Worm (Caenorhabditis elegans) whole organism, L1 larva: ENCODE measurements around the gene D1046.18.
A peak's percentile ranks its signal among the peaks of the same experiment; 100 is the strongest.

ENCODE experiments used
- C04F5.9 ChIP-seq: sonication (generic microtip); optimal IDR thresholded peaks from 2 replicates; lab custom pipeline; 2016; ENCODE audit warnings: missing genetic modification characterization, missing compliant biosample characterization
- aha-1 ChIP-seq: fragments of 150-350 bp; optimal IDR thresholded peaks from 2 replicates; lab custom pipeline; 2014; ENCODE audit warnings: missing biosample characterization, missing genetic modification characterization
- alr-1 ChIP-seq: fragments of 200-800 bp; sonication (Bioruptor generic); optimal IDR thresholded peaks from 2 replicates; lab custom pipeline; 2018; ENCODE audit warnings: borderline replicate concordance, mild to moderate bottlenecking, missing genetic modification characterization, missing compliant biosample characterization
- aly-2 ChIP-seq: fragments of 150-350 bp; optimal IDR thresholded peaks from 2 replicates; lab custom pipeline; 2014; ENCODE audit warnings: missing biosample characterization, missing genetic modification characterization
- ama-1 ChIP-seq: fragments of 150-350 bp; optimal IDR thresholded peaks from 2 replicates; lab custom pipeline; 2014
- blmp-1 ChIP-seq: fragments of 150-350 bp; optimal IDR thresholded peaks from 2 replicates; lab custom pipeline; 2014; ENCODE audit warnings: missing biosample characterization, missing genetic modification characterization
- ceh-8 ChIP-seq: fragments of 200-800 bp; sonication (Bioruptor generic); optimal IDR thresholded peaks from 2 replicates; lab custom pipeline; 2018; ENCODE audit warnings: mild to moderate bottlenecking, missing genetic modification characterization, moderate library complexity, missing compliant biosample characterization
- ceh-82 ChIP-seq, 3 experiments: fragments of 150-350 bp in 1 of 3; sonication (generic microtip) in 2 of 3; optimal IDR thresholded peaks; 2 replicates each; lab custom pipeline; 2014 to 2017; ENCODE audit warnings: missing biosample characterization in 3 of 3, missing genetic modification characterization in 3 of 3
- ces-1 ChIP-seq: fragments of 150-350 bp; optimal IDR thresholded peaks from 2 replicates; lab custom pipeline; 2014; ENCODE audit warnings: missing biosample characterization, missing genetic modification reagents, missing genetic modification characterization
- dpl-1 ChIP-seq, 3 experiments: fragments of 150-350 bp in 2 of 3; sonication (generic microtip) in 1 of 3; optimal IDR thresholded peaks; 2 replicates each; lab custom pipeline; 2014 to 2017; ENCODE audit warnings: missing biosample characterization in 3 of 3, missing genetic modification characterization in 3 of 3, missing genetic modification reagents in 3 of 3
- dsc-1 ChIP-seq: sonication (generic microtip); optimal IDR thresholded peaks from 2 replicates; lab custom pipeline; 2016; ENCODE audit warnings: mild to moderate bottlenecking, missing genetic modification characterization, missing compliant biosample characterization
- egl-27 ChIP-seq, 2 experiments: fragments of 150-350 bp in 1 of 2; sonication (generic microtip); optimal IDR thresholded peaks; 3 replicates each; lab custom pipeline; 2017 to 2018; ENCODE audit warnings: missing biosample characterization in 2 of 2, missing genetic modification characterization in 2 of 2, missing genetic modification reagents in 2 of 2
- elt-2 ChIP-seq: sonication (generic microtip); optimal IDR thresholded peaks from 2 replicates; lab custom pipeline; 2016; ENCODE audit warnings: missing genetic modification characterization, mild to moderate bottlenecking, inconsistent platforms, missing compliant biosample characterization, missing genetic modification reagents
- elt-3 ChIP-seq, 6 experiments: fragments of 150-350 bp in 1 of 6; sonication (generic microtip); optimal IDR thresholded peaks; 2 replicates each; lab custom pipeline; 2017 to 2018; ENCODE audit warnings: missing biosample characterization in 6 of 6, missing genetic modification characterization in 6 of 6, inconsistent platforms in 1 of 6
- ets-5 ChIP-seq: fragments of 200-800 bp; sonication (Bioruptor generic); IDR thresholded peaks from 2 replicates; pipeline ENCODE4 v1.3.6; 2022; ENCODE audit warnings: missing genetic modification characterization, missing compliant biosample characterization
- fkh-10 ChIP-seq: sonication (generic microtip); optimal IDR thresholded peaks from 2 replicates; lab custom pipeline; 2017; ENCODE audit warnings: missing biosample characterization, missing genetic modification reagents, missing genetic modification characterization
- fkh-4 ChIP-seq: sonication (generic microtip); optimal IDR thresholded peaks from 2 replicates; lab custom pipeline; 2016; ENCODE audit warnings: missing compliant biosample characterization, missing genetic modification characterization, borderline replicate concordance
- fkh-8 ChIP-seq: sonication (generic microtip); optimal IDR thresholded peaks from 2 replicates; lab custom pipeline; 2016; ENCODE audit warnings: mild to moderate bottlenecking, missing genetic modification characterization, missing compliant biosample characterization
- fos-1 ChIP-seq: fragments of 150-350 bp; optimal IDR thresholded peaks from 2 replicates; lab custom pipeline; 2014; ENCODE audit warnings: missing biosample characterization, missing genetic modification characterization
- grh-1 ChIP-seq: fragments of 200-800 bp; sonication (Bioruptor generic); IDR thresholded peaks from 2 replicates; pipeline ENCODE4 v1.3.6; 2022; ENCODE audit warnings: missing genetic modification reagents, missing genetic modification characterization, missing compliant biosample characterization
- hlh-17 ChIP-seq: fragments of 200-800 bp; sonication (Bioruptor generic); optimal IDR thresholded peaks from 2 replicates; lab custom pipeline; 2018; ENCODE audit warnings: missing genetic modification characterization, mild to moderate bottlenecking, missing compliant biosample characterization, moderate library complexity, borderline replicate concordance
- hlh-4 ChIP-seq: sonication (generic microtip); optimal IDR thresholded peaks from 2 replicates; lab custom pipeline; 2016; ENCODE audit warnings: mild to moderate bottlenecking, missing genetic modification characterization, missing compliant biosample characterization
- irx-1 ChIP-seq: sonication (generic microtip); optimal IDR thresholded peaks from 2 replicates; lab custom pipeline; 2016; ENCODE audit warnings: missing genetic modification characterization, missing compliant biosample characterization
- jun-1 ChIP-seq: fragments of 150-350 bp; optimal IDR thresholded peaks from 2 replicates; lab custom pipeline; 2014; ENCODE audit warnings: missing biosample characterization, missing genetic modification reagents, missing genetic modification characterization
- lin-14 ChIP-seq: fragments of 200-800 bp; sonication (Bioruptor generic); optimal IDR thresholded peaks from 2 replicates; lab custom pipeline; 2018; ENCODE audit warnings: mild to moderate bottlenecking, missing genetic modification characterization, moderate library complexity, missing compliant biosample characterization
- lin-35 ChIP-seq, 2 experiments: fragments of 150-350 bp; optimal IDR thresholded peaks; 2 replicates each; lab custom pipeline; 2014; ENCODE audit warnings: missing biosample characterization in 2 of 2, missing genetic modification characterization in 2 of 2, missing genetic modification reagents in 2 of 2
- lsy-2 ChIP-seq, 2 experiments: fragments of 150-350 bp; optimal IDR thresholded peaks; 2 replicates each; lab custom pipeline; 2014; ENCODE audit warnings: missing biosample characterization in 2 of 2, missing genetic modification characterization in 2 of 2
- mab-9 ChIP-seq: fragments of 200-800 bp; sonication (Bioruptor generic); IDR thresholded peaks from 2 replicates; pipeline ENCODE4 v1.3.6; 2022; ENCODE audit warnings: missing genetic modification reagents, missing genetic modification characterization, missing compliant biosample characterization
- mdl-1 ChIP-seq, 2 experiments: fragments of 150-350 bp; optimal IDR thresholded peaks; 2 replicates each; lab custom pipeline; 2014 to 2017; ENCODE audit warnings: missing biosample characterization in 2 of 2, missing genetic modification characterization in 2 of 2, inconsistent platforms in 1 of 2
- mef-2 ChIP-seq: fragments of 150-350 bp; optimal IDR thresholded peaks from 2 replicates; lab custom pipeline; 2014; ENCODE audit warnings: missing biosample characterization, missing genetic modification characterization
- nhr-11 ChIP-seq: fragments of 150-350 bp; optimal IDR thresholded peaks from 2 replicates; lab custom pipeline; 2014; ENCODE audit warnings: missing biosample characterization, missing genetic modification characterization
- nhr-12 ChIP-seq: sonication (generic microtip); optimal IDR thresholded peaks from 2 replicates; lab custom pipeline; 2017; ENCODE audit warnings: missing biosample characterization, missing genetic modification characterization
- nhr-19 ChIP-seq: fragments of 200-800 bp; sonication (Bioruptor generic); conservative IDR thresholded peaks from 2 replicates; pipeline ENCODE4 v1.3.6; 2022; ENCODE audit warnings: missing genetic modification characterization, missing compliant biosample characterization
- nhr-20 ChIP-seq: sonication (generic microtip); optimal IDR thresholded peaks from 2 replicates; lab custom pipeline; 2016; ENCODE audit warnings: mild to moderate bottlenecking, missing genetic modification characterization, missing compliant biosample characterization
- nhr-237 ChIP-seq: fragments of 150-350 bp; optimal IDR thresholded peaks from 2 replicates; lab custom pipeline; 2014; ENCODE audit warnings: missing biosample characterization, missing genetic modification characterization
- nhr-71 ChIP-seq: sonication (generic microtip); optimal IDR thresholded peaks from 2 replicates; lab custom pipeline; 2016; ENCODE audit warnings: mild to moderate bottlenecking, missing genetic modification characterization, moderate library complexity, missing compliant biosample characterization
- nhr-76 ChIP-seq: sonication (generic microtip); optimal IDR thresholded peaks from 2 replicates; lab custom pipeline; 2017; ENCODE audit warnings: missing biosample characterization, missing genetic modification characterization
- nhr-77 ChIP-seq: fragments of 150-350 bp; optimal IDR thresholded peaks from 2 replicates; lab custom pipeline; 2014; ENCODE audit warnings: missing biosample characterization, missing genetic modification characterization
- nhr-84 ChIP-seq: sonication (generic microtip); optimal IDR thresholded peaks from 2 replicates; lab custom pipeline; 2017; ENCODE audit warnings: missing biosample characterization, missing genetic modification characterization
- nhr-85 ChIP-seq: sonication (generic microtip); peaks from one replicate; lab custom pipeline; 2016; ENCODE audit warnings: missing genetic modification characterization, inconsistent platforms, missing compliant biosample characterization
- nhr-90 ChIP-seq: sonication (generic microtip); optimal IDR thresholded peaks from 2 replicates; lab custom pipeline; 2016; ENCODE audit warnings: mild to moderate bottlenecking, missing genetic modification characterization, missing compliant biosample characterization; ENCODE audit not compliant: poor library complexity
- pax-3 ChIP-seq: fragments of 200-800 bp; sonication (Bioruptor generic); optimal IDR thresholded peaks from 2 replicates; lab custom pipeline; 2018; ENCODE audit warnings: mild to moderate bottlenecking, missing genetic modification characterization, moderate library complexity, missing compliant biosample characterization
- skn-1 ChIP-seq: fragments of 150-350 bp; optimal IDR thresholded peaks from 2 replicates; lab custom pipeline; 2014; ENCODE audit warnings: missing biosample characterization, missing genetic modification characterization
- tlp-1 ChIP-seq: fragments of 150-350 bp; optimal IDR thresholded peaks from 2 replicates; lab custom pipeline; 2014; ENCODE audit warnings: missing biosample characterization, missing genetic modification characterization
- unc-130 ChIP-seq: fragments of 150-350 bp; optimal IDR thresholded peaks from 2 replicates; lab custom pipeline; 2017; ENCODE audit warnings: missing biosample characterization, missing genetic modification characterization, inconsistent platforms
- unc-30 ChIP-seq: sonication (generic microtip); optimal IDR thresholded peaks from 2 replicates; lab custom pipeline; 2017; ENCODE audit warnings: missing biosample characterization, missing genetic modification characterization
- unc-62 ChIP-seq: fragments of 150-350 bp; optimal IDR thresholded peaks from 2 replicates; lab custom pipeline; 2014; ENCODE audit warnings: missing biosample characterization, missing genetic modification reagents, missing genetic modification characterization
- unc-98 ChIP-seq: fragments of 200-800 bp; sonication (Bioruptor generic); IDR thresholded peaks from 2 replicates; pipeline ENCODE4 v1.3.6; 2022; ENCODE audit warnings: missing genetic modification characterization, missing compliant biosample characterization
- vab-15 ChIP-seq: sonication (generic microtip); optimal IDR thresholded peaks from 2 replicates; lab custom pipeline; 2017; ENCODE audit warnings: missing genotype, mild to moderate bottlenecking, missing genetic modification characterization, missing compliant biosample characterization
- xbp-1 ChIP-seq: sonication (generic microtip); optimal IDR thresholded peaks from 2 replicates; lab custom pipeline; 2016; ENCODE audit warnings: missing genetic modification characterization, missing compliant biosample characterization
- zip-4 ChIP-seq: fragments of 200-800 bp; sonication (Bioruptor generic); optimal IDR thresholded peaks from 2 replicates; lab custom pipeline; 2018; ENCODE audit warnings: mild to moderate bottlenecking, missing genetic modification characterization, moderate library complexity, missing compliant biosample characterization
- ztf-11 ChIP-seq, 2 experiments: sonication (generic microtip); optimal IDR thresholded peaks; 2 replicates each; lab custom pipeline; 2016 to 2017; ENCODE audit warnings: missing genetic modification characterization in 2 of 2, missing biosample characterization in 1 of 2, missing compliant biosample characterization in 1 of 2
- ztf-4 ChIP-seq: fragments of 150-350 bp; optimal IDR thresholded peaks from 2 replicates; lab custom pipeline; 2014; ENCODE audit warnings: missing biosample characterization, missing genetic modification characterization

The D1046.18 gene

ce11 chrIV:8891131-8891530 lies 38.9 kb upstream of the D1046.18 start, which contains the start of gene spr-2 (continued):
- TF ChIP-seq mab-9 (GFP tag; lab: Robert Waterston, UW) (no peak), xbp-1 (tag; lab: Kevin White, UChicago) (peak; percentile 80), tlp-1 (tag; lab: Kevin White, UChicago) (no peak), nhr-12 (tag; lab: Kevin White, UChicago) (no peak), ceh-8 (GFP tag; lab: Kevin White, UChicago) (peak; percentile 68), unc-30 (tag; lab: Kevin White, UChicago) (no peak), irx-1 (peak; percentile 59), nhr-90 (tag; lab: Kevin White, UChicago) (peak; percentile 79), elt-2 (tag; lab: Kevin White, UChicago) (peak; percentile 8), fos-1 (tag; lab: Kevin White, UChicago) (peak; percentile 55), unc-98 (no peak), elt-3 (tag; optimal IDR thresholded peaks at IDR 0.05; lab: Kevin White, UChicago) (peak in 2 of 6 experiments; percentile 12 to 34), nhr-85 (peak; percentile 76), pax-3 (tag; lab: Kevin White, UChicago) (no peak), ama-1 (lab: Kevin White, UChicago) (no peak), fkh-4 (tag; lab: Kevin White, UChicago) (no peak), nhr-84 (tag; lab: Kevin White, UChicago) (no peak), nhr-76 (tag; lab: Kevin White, UChicago) (no peak), nhr-237 (tag; lab: Kevin White, UChicago) (no peak), dpl-1 (GFP tag; optimal IDR thresholded peaks at IDR 0.05; lab: Kevin White, UChicago) (peak; percentile 84 to 88 (median 87)), hlh-17 (GFP tag; lab: Kevin White, UChicago) (no peak), jun-1 (tag; lab: Kevin White, UChicago) (peak; percentile 39), aly-2 (tag; lab: Kevin White, UChicago) (peak; percentile 41), unc-62 (GFP tag; lab: Kevin White, UChicago) (no peak), dsc-1 (tag; lab: Kevin White, UChicago) (peak; percentile 75), alr-1 (tag; lab: Kevin White, UChicago) (no peak), C04F5.9 (tag; lab: Kevin White, UChicago) (peak; percentile 14), unc-130 (peak; percentile 37), blmp-1 (tag; lab: Kevin White, UChicago) (peak; percentile 64), nhr-77 (peak; percentile 19), lin-14 (GFP tag; lab: Kevin White, UChicago) (peak; percentile 81), aha-1 (tag; lab: Kevin White, UChicago) (no peak), egl-27 (tag; optimal IDR thresholded peaks at IDR 0.05; lab: Kevin White, UChicago) (no peak), ets-5 (GFP tag; lab: Robert Waterston, UW) (no peak), mef-2 (peak; percentile 5), nhr-71 (peak; percentile 89), skn-1 (tag; lab: Kevin White, UChicago) (peak; percentile 52), vab-15 (tag; lab: Kevin White, UChicago) (no peak), grh-1 (0 out of 2 replicates have a peak, but pooled peaks have one; percentile 18), nhr-20 (peak; percentile 81), nhr-19 (GFP tag; lab: Robert Waterston, UW) (peak; percentile 75), ztf-4 (peak; percentile 54), ztf-11 (tag; optimal IDR thresholded peaks at IDR 0.05; lab: Kevin White, UChicago) (peak in 1 of 2 experiments; percentile 3), zip-4 (GFP tag; lab: Kevin White, UChicago) (no peak), mdl-1 (tag; optimal IDR thresholded peaks at IDR 0.05; lab: Kevin White, UChicago) (peak in 1 of 2 experiments; percentile 48), fkh-10 (GFP tag; lab: Kevin White, UChicago) (peak; percentile 30), ceh-82 (tag; optimal IDR thresholded peaks at IDR 0.05; lab: Kevin White, UChicago) (peak; percentile 21 to 65 (median 54)), nhr-11 (tag; lab: Kevin White, UChicago) (peak; percentile 67), fkh-8 (tag; lab: Kevin White, UChicago) (peak; percentile 50), lin-35 (GFP tag; optimal IDR thresholded peaks at IDR 0.05; lab: Kevin White, UChicago) (peak; percentile 86 to 91), hlh-4 (tag; lab: Kevin White, UChicago) (no peak), lsy-2 (tag; optimal IDR thresholded peaks at IDR 0.05; lab: Kevin White, UChicago) (peak; percentile 84 to 87), ces-1 (no peak)
